Worm (Caenorhabditis elegans): ENCODE data around the gene F53F1.6.

- no peak for TF ChIP-seq tab-1 (GFP tag; IDR thresholded peaks at IDR 0.05)
- TF ChIP-seq flt-1 (GFP tag; IDR thresholded peaks at IDR 0.05): no peak
- no peak for TF ChIP-seq klf-2 (GFP tag; conservative IDR thresholded peaks at IDR 0.05)
Observed at ce11 chrV:13464123-13464522, 46.7 kb upstream of the F53F1.6 start.
